Worm (Caenorhabditis elegans): ENCODE measurements around the gene npr-10.

DNA sequence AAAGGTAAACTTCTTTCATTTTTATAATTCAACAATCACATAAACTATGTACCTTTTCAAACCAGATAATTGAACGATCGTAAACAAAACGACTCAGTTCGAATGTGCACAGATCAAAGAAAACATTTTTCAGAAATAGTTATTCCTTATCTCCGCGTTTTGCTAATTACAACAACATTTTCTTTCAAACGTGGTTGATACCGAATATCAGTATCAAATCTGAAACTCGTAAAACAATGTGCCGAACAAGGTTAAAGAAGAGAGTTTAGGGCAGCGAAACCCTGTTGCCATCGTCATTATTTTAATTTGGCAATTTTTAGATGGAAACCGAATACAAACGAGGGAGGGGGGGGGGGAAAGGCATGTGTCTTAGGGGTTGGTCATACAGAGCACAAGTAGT is 51.1 kb downstream of the npr-10 start, which contains the start of gene scav-4:
- TF ChIP-seq snpc-4 (tag; optimal IDR thresholded peaks at IDR 0.05) (no peak), unc-62 (GFP tag; optimal IDR thresholded peaks at IDR 0.05) (no peak), drap-1 (GFP tag; optimal IDR thresholded peaks at IDR 0.05) (no peak), nhr-237 (tag; optimal IDR thresholded peaks at IDR 0.05) (no peak), mls-2 (tag; optimal IDR thresholded peaks at IDR 0.05) (no peak), ham-2 (GFP tag; optimal IDR thresholded peaks at IDR 0.05) (no peak)
